Fruit fly (Drosophila melanogaster): Measurements from ENCODE around the gene CG14545.

dm6 chr3R:25882606-25883266, 31.6 kb upstream of the CG14545 start:
- TF ChIP-seq CG8478 (optimal IDR thresholded peaks at IDR 0.05) (no peak), CTCF (optimal IDR thresholded peaks at IDR 0.05) (no peak)

Measured in S2 (cell line).